Fruit fly (Drosophila melanogaster) whole organism, pupa: ENCODE measurements around the gene spas.

Experiments
- CG10348 ChIP-seq: fragments of 200-800 bp; sonication (Bioruptor generic); IDR thresholded peaks from 2 replicates; pipeline ENCODE4 v1.3.6; 2022; ENCODE audit warnings: missing biosample characterization, missing genetic modification characterization
- CG13204 ChIP-seq: fragments of 200-800 bp; sonication (Bioruptor generic); optimal IDR thresholded peaks from 2 replicates; lab custom pipeline; 2018; ENCODE audit warnings: missing biosample characterization, mild to moderate bottlenecking, missing genetic modification characterization, moderate library complexity
- CG14655 ChIP-seq: fragments of 200-800 bp; sonication (Bioruptor generic); optimal IDR thresholded peaks from 3 replicates; lab custom pipeline; 2017; ENCODE audit warnings: mild to moderate bottlenecking, missing biosample characterization, missing genetic modification reagents, missing genetic modification characterization
- CG17806 ChIP-seq: fragments of 200-800 bp; sonication (Bioruptor generic); optimal IDR thresholded peaks from 2 replicates; lab custom pipeline; 2018; ENCODE audit warnings: missing biosample characterization, mild to moderate bottlenecking, missing genetic modification characterization, moderate library complexity
- CG32121 ChIP-seq: fragments of 200-800 bp; sonication (Bioruptor generic); IDR thresholded peaks from 2 replicates; pipeline ENCODE4 v1.3.6; 2022; ENCODE audit warnings: missing biosample characterization, missing genetic modification characterization
- CG8301 ChIP-seq: fragments of 200-800 bp; sonication (Bioruptor generic); optimal IDR thresholded peaks from 2 replicates; lab custom pipeline; 2018; ENCODE audit warnings: missing biosample characterization, mild to moderate bottlenecking, missing genetic modification characterization
- D1 ChIP-seq: fragments of 200-800 bp; sonication (Bioruptor generic); optimal IDR thresholded peaks from 2 replicates; lab custom pipeline; 2018; ENCODE audit warnings: missing biosample characterization, mild to moderate bottlenecking, missing genetic modification characterization, moderate library complexity
- EcR ChIP-seq: fragments of 200-800 bp; sonication (Bioruptor generic); optimal IDR thresholded peaks from 3 replicates; lab custom pipeline; 2019; ENCODE audit warnings: missing biosample characterization, missing genetic modification characterization, mild to moderate bottlenecking, moderate library complexity, missing genetic modification reagents
- Ets98B ChIP-seq: fragments of 200-800 bp; sonication (Bioruptor generic); IDR thresholded peaks from 2 replicates; pipeline ENCODE4 v1.3.6; 2022; ENCODE audit warnings: missing biosample characterization, missing genetic modification characterization
- Snoo ChIP-seq: fragments of 200-800 bp; sonication (Bioruptor generic); optimal IDR thresholded peaks from 3 replicates; lab custom pipeline; 2017; ENCODE audit warnings: missing biosample characterization, mild to moderate bottlenecking, missing genetic modification characterization, inconsistent platforms
- fd96Ca ChIP-seq: fragments of 200-800 bp; sonication (Bioruptor generic); IDR thresholded peaks from 3 replicates; pipeline ENCODE4 v1.3.6; 2022; ENCODE audit warnings: missing biosample characterization, missing genetic modification characterization
- gl ChIP-seq: fragments of 200-800 bp; sonication (Bioruptor generic); optimal IDR thresholded peaks from 2 replicates; lab custom pipeline; 2018; ENCODE audit warnings: missing biosample characterization, mild to moderate bottlenecking, missing genetic modification characterization

DNA sequence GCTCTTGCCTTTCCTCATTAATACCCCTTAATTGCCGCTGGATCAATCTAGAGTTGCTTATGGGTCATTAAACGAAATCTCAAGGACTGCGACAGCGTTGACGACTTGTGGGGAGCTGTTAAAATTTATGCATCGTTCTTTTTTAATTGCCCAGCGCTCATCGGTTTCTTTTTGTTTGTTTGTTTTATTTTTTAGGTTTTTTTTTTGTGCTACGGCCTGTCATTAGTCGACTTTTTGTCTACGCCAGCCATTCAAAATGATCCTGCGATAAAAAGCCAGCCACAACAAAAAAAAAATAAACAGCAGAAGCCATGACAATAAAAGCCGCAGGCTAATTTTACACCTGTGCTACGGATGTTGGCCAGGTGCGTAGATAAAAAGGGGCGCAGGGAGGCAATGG lies 34.1 kb upstream of the spas start:
- TF ChIP-seq EcR (GFP tag; lab: Kevin White, UChicago) (peak; percentile 80), fd96Ca (GFP tag; lab: Robert Waterston, UW) (no peak), D1 (tag; lab: Kevin White, UChicago) (no peak), CG8301 (no peak), CG13204 (GFP tag; lab: Kevin White, UChicago) (peak; percentile 51), Snoo (no peak), CG32121 (no peak), gl (tag; lab: Kevin White, UChicago) (peak; percentile 76), CG17806 (tag; lab: Kevin White, UChicago) (peak; percentile 50), CG10348 (no peak), Ets98B (no peak), CG14655 (GFP tag; lab: Kevin White, UChicago) (no peak)
